Worm (Caenorhabditis elegans) whole organism, mixed stage, embryonic: ENCODE measurements around the gene srj-32.
"Not testable (repeated sequence)": the region's sequence is repeated elsewhere in the genome, so short reads cannot be mapped to it uniquely, and the experiment has no call there.

Experiments used
- ces-1 ChIP-seq: fragments of 150-350 bp; optimal IDR thresholded peaks from 2 replicates; lab custom pipeline; 2014; ENCODE audit warnings: missing biosample characterization, missing genetic modification reagents, missing genetic modification characterization
- elt-1 ChIP-seq: sonication (generic microtip); optimal IDR thresholded peaks from 2 replicates; lab custom pipeline; 2017; ENCODE audit warnings: missing genetic modification characterization, mild to moderate bottlenecking, missing compliant biosample characterization, antibody characterized with exemption, moderate library complexity, borderline replicate concordance; ENCODE audit not compliant: insufficient read depth
- elt-3 ChIP-seq: fragments of 150-350 bp; optimal IDR thresholded peaks from 2 replicates; lab custom pipeline; 2014; ENCODE audit warnings: missing biosample characterization, missing genetic modification characterization
- ham-2 ChIP-seq: fragments of 200-800 bp; sonication (Bioruptor generic); optimal IDR thresholded peaks from 2 replicates; lab custom pipeline; 2018; ENCODE audit warnings: mild to moderate bottlenecking, missing genetic modification characterization, missing compliant biosample characterization
- lsy-2 ChIP-seq: fragments of 150-350 bp; optimal IDR thresholded peaks from 2 replicates; lab custom pipeline; 2014; ENCODE audit warnings: missing biosample characterization, missing genetic modification characterization
- nhr-28 ChIP-seq: fragments of 150-350 bp; optimal IDR thresholded peaks from 2 replicates; lab custom pipeline; 2014; ENCODE audit warnings: missing biosample characterization, missing genetic modification characterization
- pha-4 ChIP-seq: fragments of 150-350 bp; optimal IDR thresholded peaks from 2 replicates; lab custom pipeline; 2018; ENCODE audit warnings: missing biosample characterization, missing genetic modification reagents, missing genetic modification characterization
- sptf-1 ChIP-seq: sonication (generic microtip); optimal IDR thresholded peaks from 2 replicates; lab custom pipeline; 2017; ENCODE audit warnings: mild to moderate bottlenecking, missing genetic modification characterization, moderate library complexity, missing compliant biosample characterization
- ztf-11 ChIP-seq: fragments of 150-350 bp; optimal IDR thresholded peaks from 2 replicates; lab custom pipeline; 2014; ENCODE audit warnings: missing biosample characterization, missing genetic modification characterization

DNA sequence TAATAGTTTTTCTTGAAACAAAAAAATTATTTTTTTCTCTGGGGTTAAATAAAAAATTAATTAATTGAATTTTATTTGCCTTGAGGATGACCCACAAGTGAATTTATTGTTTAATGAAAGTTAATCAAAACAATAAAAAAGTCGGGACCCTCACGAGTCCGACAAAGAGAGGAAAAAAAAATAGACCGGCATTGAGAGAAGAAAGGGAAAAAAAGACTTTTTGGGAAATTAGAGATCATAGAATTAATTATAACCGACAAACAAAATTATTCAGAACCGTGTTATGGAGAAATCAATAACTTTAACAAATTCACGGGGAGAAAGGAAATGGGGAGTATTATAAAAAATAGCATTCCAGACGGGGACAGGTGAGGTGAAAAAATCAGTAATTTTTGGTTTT is 40.1 kb upstream of the srj-32 start, which contains the start of gene F10G2.7:
- TF ChIP-seq sptf-1; pha-4 (tag; lab: Kevin White, UChicago); lsy-2; ces-1 (GFP tag; lab: Kevin White, UChicago); elt-3 (tag; lab: Kevin White, UChicago); ztf-11; elt-1 (tag; lab: Kevin White, UChicago); ham-2; nhr-28 (tag; lab: Kevin White, UChicago): not testable (repeated sequence)
